Fruit fly (Drosophila melanogaster) whole organism, wandering third instar larva: ENCODE measurements around the gene Polr2L.

ENCODE experiments used
- br ChIP-seq: fragments of 200-800 bp; sonication (Bioruptor generic); optimal IDR thresholded peaks from 2 replicates; lab custom pipeline; 2016; ENCODE audit warnings: missing biosample characterization, missing genetic modification characterization
- fru ChIP-seq: fragments of 200-800 bp; sonication (Bioruptor generic); optimal IDR thresholded peaks from 3 replicates; lab custom pipeline; 2016; ENCODE audit warnings: missing biosample characterization, mild to moderate bottlenecking, missing genetic modification characterization

- TF ChIP-seq br (no peak), fru (GFP tag; lab: Kevin White, UChicago) (no peak)
Measured at dm6 chr3R:24712375-24712830, 4.9 kb upstream of the Polr2L start, which contains the start of the genes CG13627 and CG46316.
